Worm (Caenorhabditis elegans) whole organism, L2 larva: ENCODE results near the gene cpt-3.

Experiments
- alr-1 ChIP-seq: fragments of 150-350 bp; optimal IDR thresholded peaks from 2 replicates; lab custom pipeline; 2014; ENCODE audit warnings: missing biosample characterization, missing genetic modification characterization
- ama-1 ChIP-seq: fragments of 150-350 bp; optimal IDR thresholded peaks from 2 replicates; lab custom pipeline; 2018; ENCODE audit warnings: inconsistent platforms
- dmd-4 ChIP-seq: sonication (generic microtip); optimal IDR thresholded peaks from 2 replicates; lab custom pipeline; 2017; ENCODE audit warnings: missing biosample characterization, missing genetic modification characterization
- elt-3 ChIP-seq: sonication (generic microtip); optimal IDR thresholded peaks from 2 replicates; lab custom pipeline; 2017; ENCODE audit warnings: missing biosample characterization, missing genetic modification characterization
- lin-13 ChIP-seq: fragments of 150-350 bp; optimal IDR thresholded peaks from 2 replicates; lab custom pipeline; 2014; ENCODE audit warnings: missing biosample characterization, missing genetic modification reagents, missing genetic modification characterization
- lsy-2 ChIP-seq, 2 experiments: fragments of 150-350 bp in 1 of 2; sonication (generic microtip) in 1 of 2; optimal IDR thresholded peaks; 2 replicates each; lab custom pipeline; 2014 to 2017; ENCODE audit warnings: missing biosample characterization in 2 of 2, missing genetic modification characterization in 2 of 2
- mab-5 ChIP-seq: fragments of 150-350 bp; optimal IDR thresholded peaks from 2 replicates; lab custom pipeline; 2014; ENCODE audit warnings: missing biosample characterization, missing genetic modification characterization
- nhr-11 ChIP-seq: fragments of 150-350 bp; optimal IDR thresholded peaks from 2 replicates; lab custom pipeline; 2014; ENCODE audit warnings: missing biosample characterization, missing genetic modification characterization
- nhr-23 ChIP-seq: fragments of 150-350 bp; optimal IDR thresholded peaks from 2 replicates; lab custom pipeline; 2014; ENCODE audit warnings: missing biosample characterization, missing genetic modification reagents, missing genetic modification characterization
- nhr-25 ChIP-seq: fragments of 150-350 bp; sonication (generic microtip); optimal IDR thresholded peaks from 3 replicates; lab custom pipeline; 2014; ENCODE audit warnings: missing biosample characterization, missing genetic modification characterization
- zag-1 ChIP-seq: fragments of 150-350 bp; optimal IDR thresholded peaks from 2 replicates; lab custom pipeline; 2014; ENCODE audit warnings: missing biosample characterization, missing genetic modification characterization
- ztf-11 ChIP-seq: sonication (generic microtip); optimal IDR thresholded peaks from 2 replicates; lab custom pipeline; 2017; ENCODE audit warnings: missing biosample characterization, missing genetic modification characterization

- TF ChIP-seq nhr-25 (tag; lab: Kevin White, UChicago) (no peak), dmd-4 (tag; lab: Kevin White, UChicago) (no peak), zag-1 (tag; lab: Kevin White, UChicago) (no peak), mab-5 (no peak), elt-3 (tag; lab: Kevin White, UChicago) (no peak), ztf-11 (no peak), nhr-23 (tag; lab: Kevin White, UChicago) (no peak), lsy-2 (tag; optimal IDR thresholded peaks at IDR 0.05; lab: Kevin White, UChicago) (no peak), lin-13 (GFP tag; lab: Kevin White, UChicago) (no peak), ama-1 (lab: Kevin White, UChicago) (no peak), alr-1 (tag; lab: Kevin White, UChicago) (no peak), nhr-11 (tag; lab: Kevin White, UChicago) (no peak)
Observed at ce11 chrIII:2101310-2101709, 18.7 kb downstream of the cpt-3 start.
